Worm (Caenorhabditis elegans): Measurements from ENCODE around the gene gtr-1.

DNA sequence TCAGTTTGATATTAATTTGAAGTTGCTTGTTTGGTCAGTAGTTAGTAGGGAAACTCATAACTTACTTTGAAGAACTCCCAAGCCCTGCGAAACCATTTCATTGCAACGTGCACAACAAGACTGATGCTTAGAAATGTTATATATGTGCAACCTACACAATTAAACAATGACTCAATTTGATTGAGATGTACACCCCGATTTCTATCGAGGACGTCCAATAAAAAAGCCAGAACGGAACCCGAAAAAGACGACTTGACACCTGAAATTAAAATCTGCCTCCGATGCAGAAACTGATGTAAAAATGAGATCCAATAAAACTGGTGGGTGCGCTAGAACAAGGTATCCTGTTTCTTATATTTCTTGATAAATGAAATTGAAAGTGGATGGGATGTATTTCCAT is 17.7 kb upstream of the gtr-1 start, which contains the start of gene T04G9.6:
- no peak for TF ChIP-seq sox-4 (tag; optimal IDR thresholded peaks at IDR 0.05)
- TF ChIP-seq lir-3 (tag; optimal IDR thresholded peaks at IDR 0.05; ENCODE audit: poor library complexity), result no peak
- no peak for TF ChIP-seq unc-130 (tag; optimal IDR thresholded peaks at IDR 0.05)
- TF ChIP-seq fos-1 (tag; optimal IDR thresholded peaks at IDR 0.05), result no peak
- no peak for TF ChIP-seq F16B12.6 (tag; optimal IDR thresholded peaks at IDR 0.05)
- no peak for TF ChIP-seq lin-13 (GFP tag; optimal IDR thresholded peaks at IDR 0.05)
- TF ChIP-seq nhr-77 (tag; optimal IDR thresholded peaks at IDR 0.05), result no peak
- no peak for TF ChIP-seq ama-1 (optimal IDR thresholded peaks at IDR 0.05)
- no peak for TF ChIP-seq lin-39 (tag; optimal IDR thresholded peaks at IDR 0.05)
- no peak for TF ChIP-seq C04F5.9 (tag; optimal IDR thresholded peaks at IDR 0.05)
- no peak for TF ChIP-seq fkh-10 (GFP tag; optimal IDR thresholded peaks at IDR 0.05)
- TF ChIP-seq unc-62 (GFP tag; optimal IDR thresholded peaks at IDR 0.05), result no peak
- TF ChIP-seq efl-3 (GFP tag; optimal IDR thresholded peaks at IDR 0.05), result no peak
